Fruit fly (Drosophila melanogaster) Kc167 (cell line): ENCODE measurements around the gene mRpL30.

ENCODE experiments used
- Sin3A ChIP-seq: fragments of >200 bp; optimal IDR thresholded peaks from 2 replicates; lab custom pipeline; 2018; ENCODE audit warnings: missing external identifiers
- h ChIP-seq: fragments of >200 bp; optimal IDR thresholded peaks from 3 replicates; lab custom pipeline; 2018; ENCODE audit warnings: missing external identifiers
- psq ChIP-seq: fragments of >200 bp; optimal IDR thresholded peaks from 2 replicates; lab custom pipeline; 2017; ENCODE audit warnings: missing external identifiers

dm6 chrX:4644768-4645167, 2.9 kb upstream of the mRpL30 start, which contains the start of gene CG3062:
- TF ChIP-seq psq (lab: Kevin White, UChicago) (no peak), h (lab: Kevin White, UChicago) (no peak), Sin3A (lab: Kevin White, UChicago) (no peak)
